Worm (Caenorhabditis elegans) whole organism, early embryonic: ENCODE data around the gene gdi-1.
"Not testable (repeated sequence)": the region's sequence is repeated elsewhere in the genome, so short reads cannot be mapped to it uniquely, and the experiment has no call there.

Experiments
- B0310.2 ChIP-seq: sonication (generic microtip); optimal IDR thresholded peaks from 2 replicates; lab custom pipeline; 2016; ENCODE audit warnings: mild to moderate bottlenecking, missing genetic modification characterization, missing compliant biosample characterization
- F13C5.2 ChIP-seq: sonication (generic microtip); optimal IDR thresholded peaks from 2 replicates; lab custom pipeline; 2017; ENCODE audit warnings: mild to moderate bottlenecking, missing genetic modification characterization, inconsistent platforms, missing compliant biosample characterization
- aly-1 ChIP-seq: sonication (generic microtip); optimal IDR thresholded peaks from 2 replicates; lab custom pipeline; 2016; ENCODE audit warnings: missing genetic modification characterization, missing compliant biosample characterization
- ama-1 ChIP-seq: fragments of 150-350 bp; optimal IDR thresholded peaks from 2 replicates; lab custom pipeline; 2014
- ceh-13 ChIP-seq: fragments of 200-800 bp; sonication (Bioruptor generic); optimal IDR thresholded peaks from 2 replicates; lab custom pipeline; 2018; ENCODE audit warnings: mild to moderate bottlenecking, missing genetic modification characterization, missing compliant biosample characterization
- ceh-36 ChIP-seq: sonication (generic microtip); optimal IDR thresholded peaks from 2 replicates; lab custom pipeline; 2016; ENCODE audit warnings: missing genetic modification characterization, inconsistent platforms, missing compliant biosample characterization
- ets-7 ChIP-seq: sonication (generic microtip); optimal IDR thresholded peaks from 2 replicates; lab custom pipeline; 2016; ENCODE audit warnings: missing genotype, missing genetic modification characterization, missing compliant biosample characterization
- flt-1 ChIP-seq: fragments of 200-800 bp; sonication (Bioruptor generic); IDR thresholded peaks from 2 replicates; pipeline ENCODE4 v1.3.6; 2022; ENCODE audit warnings: missing genetic modification characterization, missing compliant biosample characterization
- hmbx-1 ChIP-seq: sonication (generic microtip); optimal IDR thresholded peaks from 2 replicates; lab custom pipeline; 2016; ENCODE audit warnings: mild to moderate bottlenecking, missing genetic modification characterization, missing compliant biosample characterization
- hmg-4 ChIP-seq: fragments of 200-800 bp; sonication (Bioruptor generic); optimal IDR thresholded peaks from 2 replicates; lab custom pipeline; 2018; ENCODE audit warnings: mild to moderate bottlenecking, missing genetic modification characterization, missing compliant biosample characterization
- hnd-1 ChIP-seq: sonication (generic microtip); optimal IDR thresholded peaks from 2 replicates; lab custom pipeline; 2016; ENCODE audit warnings: missing genetic modification characterization, missing compliant biosample characterization
- pes-1 ChIP-seq: fragments of 200-800 bp; sonication (Bioruptor generic); IDR thresholded peaks from 2 replicates; pipeline ENCODE4 v1.3.6; 2022; ENCODE audit warnings: missing genetic modification reagents, missing genetic modification characterization, missing compliant biosample characterization
- scrt-1 ChIP-seq: fragments of 200-800 bp; sonication (Bioruptor generic); IDR thresholded peaks from 2 replicates; pipeline ENCODE4 v1.3.6; 2022; ENCODE audit warnings: missing genetic modification characterization, missing compliant biosample characterization
- sea-1 ChIP-seq: fragments of 200-800 bp; sonication (Bioruptor generic); conservative IDR thresholded peaks from 2 replicates; pipeline ENCODE4 v1.3.6; 2022; ENCODE audit warnings: missing genetic modification characterization, missing compliant biosample characterization
- tbx-11 ChIP-seq: fragments of 200-800 bp; sonication (Bioruptor generic); IDR thresholded peaks from 2 replicates; pipeline ENCODE4 v1.3.6; 2022; ENCODE audit warnings: missing genetic modification characterization, missing compliant biosample characterization
- tbx-37 ChIP-seq: fragments of 200-800 bp; sonication (Bioruptor generic); conservative IDR thresholded peaks from 2 replicates; pipeline ENCODE4 v1.3.6; 2022; ENCODE audit warnings: missing genetic modification reagents, missing genetic modification characterization, missing compliant biosample characterization
- tra-4 ChIP-seq: sonication (generic microtip); optimal IDR thresholded peaks from 2 replicates; lab custom pipeline; 2017; ENCODE audit warnings: missing genetic modification characterization, missing compliant biosample characterization

Gene gdi-1

DNA sequence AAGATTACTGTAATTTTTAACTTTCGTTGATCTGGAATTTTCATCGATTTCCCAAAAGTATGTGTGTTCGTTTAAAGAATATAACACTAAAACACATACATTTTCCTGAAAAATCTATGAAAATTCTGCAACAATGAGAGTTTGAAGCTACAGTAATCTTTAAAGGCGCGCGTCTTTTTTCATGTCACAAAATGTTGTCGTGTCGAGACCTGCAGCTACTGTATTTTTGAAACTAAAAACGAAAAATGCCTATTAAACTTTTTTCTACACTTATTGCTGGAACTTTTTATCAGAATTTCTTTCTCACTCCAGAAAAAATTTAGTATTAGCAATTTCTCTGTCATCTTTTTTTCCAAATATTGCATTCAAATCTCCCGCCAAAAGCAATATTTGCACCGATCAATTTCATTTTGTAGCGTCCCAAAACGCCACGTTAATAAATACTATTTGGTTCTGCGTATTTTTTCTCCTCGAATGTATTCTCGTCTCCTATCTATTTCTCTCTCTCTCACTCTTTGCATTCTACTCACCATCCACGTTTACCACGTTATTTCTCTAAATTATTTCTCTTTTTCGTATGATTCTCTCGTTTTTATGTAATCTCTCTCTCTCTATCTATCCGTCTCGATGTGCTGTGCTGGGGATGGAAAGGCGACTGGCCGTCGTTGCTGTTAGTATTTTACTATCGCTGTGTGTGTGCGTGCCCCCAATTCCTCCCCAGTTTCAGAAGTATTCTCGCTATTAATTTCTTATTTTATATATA is 6.1 kb downstream of the gdi-1 start, which contains the start of gene melo-1:
melo-1 (plus strand) TSS at position 658 of the 763 bp plus-strand sequence.
- TF ChIP-seq ama-1 (no peak), ceh-13 (GFP tag; lab: Kevin White, UChicago) (no peak), sea-1 (GFP tag; lab: Robert Waterston, UW) (no peak), scrt-1 (GFP tag; lab: Robert Waterston, UW) (no peak), ceh-36 (tag; lab: Kevin White, UChicago) (no peak), tbx-37 (GFP tag; lab: Robert Waterston, UW) (no peak), hmbx-1 (no peak), B0310.2 (no peak), tra-4 (tag; lab: Kevin White, UChicago) (no peak), hnd-1 (tag; lab: Kevin White, UChicago) (no peak), hmg-4 (GFP tag; lab: Kevin White, UChicago) (no peak), F13C5.2 (tag; lab: Kevin White, UChicago) (no peak), tbx-11 (no peak), pes-1 (GFP tag; lab: Robert Waterston, UW) (no peak), flt-1 (GFP tag; lab: Robert Waterston, UW) (no peak), aly-1 (tag; lab: Kevin White, UChicago) (no peak), ets-7 (tag; lab: Kevin White, UChicago) (no peak)

DNA sequence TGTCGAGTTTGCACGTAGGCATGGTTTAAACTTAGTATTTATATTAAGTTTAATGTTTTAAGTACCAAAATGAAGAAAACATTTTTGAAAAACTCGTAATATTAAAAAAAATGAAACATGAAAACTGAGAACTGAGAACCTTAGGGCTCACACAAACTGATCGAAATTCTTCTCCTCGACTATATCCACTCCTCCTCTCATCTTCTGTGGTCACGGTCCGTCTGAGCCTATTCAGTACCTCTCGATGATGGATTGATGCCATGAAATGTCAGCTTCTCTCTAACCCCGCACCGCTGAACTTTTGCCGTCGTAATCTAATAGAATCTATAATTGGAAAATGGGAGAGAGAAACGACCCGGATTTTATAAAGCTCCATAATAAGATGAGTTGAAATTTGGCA is 8.2 kb downstream of the gdi-1 start, which contains the start of gene nlp-56:
nlp-56 (minus strand) TSS at position 257 of the 400 bp plus-strand sequence.
- TF ChIP-seq aly-1 (tag; lab: Kevin White, UChicago) (no peak), hmbx-1 (no peak), ama-1 (no peak)

DNA sequence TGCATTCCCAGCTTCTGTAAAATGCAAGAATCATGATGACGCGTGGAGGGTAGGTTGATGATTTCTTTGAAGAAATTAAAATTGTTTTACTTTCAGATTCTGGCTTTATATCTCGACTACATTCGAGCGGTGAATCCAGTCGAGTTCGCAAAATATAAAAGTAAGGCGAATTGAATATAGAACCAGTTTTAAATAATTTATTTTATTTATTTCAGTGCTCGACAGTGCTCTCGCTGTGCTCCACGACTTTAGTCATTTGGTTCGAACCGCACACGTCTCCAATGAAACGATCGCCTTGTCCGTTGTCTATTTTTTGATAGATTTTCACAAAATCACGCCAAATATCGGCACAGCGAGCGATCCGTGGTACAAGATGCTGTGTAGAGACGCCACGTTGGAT is 10.5 kb downstream of the gdi-1 start, which contains the start of gene Y57G11C.1130:
Y57G11C.1130 (plus strand) TSS at position 301 of the 400 bp plus-strand sequence.
- TF ChIP-seq tra-4 (tag; lab: Kevin White, UChicago) (no peak), tbx-37 (GFP tag; lab: Robert Waterston, UW) (no peak), hmbx-1 (no peak), ets-7 (tag; lab: Kevin White, UChicago) (no peak), hmg-4 (GFP tag; lab: Kevin White, UChicago) (no peak), aly-1 (tag; lab: Kevin White, UChicago) (no peak), tbx-11 (no peak), scrt-1 (GFP tag; lab: Robert Waterston, UW) (no peak), ceh-13 (GFP tag; lab: Kevin White, UChicago) (no peak), F13C5.2 (tag; lab: Kevin White, UChicago) (no peak), ceh-36 (tag; lab: Kevin White, UChicago) (no peak), ama-1 (no peak)

DNA sequence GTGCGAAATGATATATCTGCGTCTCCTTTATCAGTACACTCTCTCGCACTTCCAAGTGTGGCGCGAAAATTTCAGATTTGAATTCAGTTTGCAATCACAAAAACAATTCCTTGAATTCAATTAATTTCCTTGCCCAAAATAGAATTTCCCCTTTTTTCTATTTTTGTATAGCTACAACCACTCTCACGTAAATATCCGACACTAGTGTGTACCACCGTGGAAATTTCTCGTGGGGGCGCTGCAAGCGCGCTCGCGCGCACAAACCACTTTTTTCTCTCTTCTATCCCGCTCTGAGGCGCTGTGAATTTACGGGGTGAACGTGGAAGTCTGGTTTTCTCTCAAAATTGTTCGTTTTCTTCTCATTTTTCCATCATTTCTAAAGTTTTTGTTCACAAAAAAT is 11.2 kb downstream of the gdi-1 start, which contains the start of gene Y57G11C.8:
Y57G11C.8 (plus strand) TSS at position 301 of the 400 bp plus-strand sequence.
- no peak for TF ChIP-seq ama-1
- no peak for TF ChIP-seq scrt-1 (GFP tag; lab: Robert Waterston, UW)
- TF ChIP-seq hmbx-1 = no peak
- TF ChIP-seq tbx-11 = no peak
- no peak for TF ChIP-seq F13C5.2 (tag; lab: Kevin White, UChicago)
- TF ChIP-seq aly-1 (tag; lab: Kevin White, UChicago) = no peak
- TF ChIP-seq hnd-1 (tag; lab: Kevin White, UChicago) = no peak
- TF ChIP-seq B0310.2 = no peak
- no peak for TF ChIP-seq tra-4 (tag; lab: Kevin White, UChicago)
- TF ChIP-seq ceh-36 (tag; lab: Kevin White, UChicago) = no peak
- no peak for TF ChIP-seq pes-1 (GFP tag; lab: Robert Waterston, UW)
- TF ChIP-seq sea-1 (GFP tag; lab: Robert Waterston, UW) = no peak
- no peak for TF ChIP-seq flt-1 (GFP tag; lab: Robert Waterston, UW)
- no peak for TF ChIP-seq ceh-13 (GFP tag; lab: Kevin White, UChicago)
- no peak for TF ChIP-seq ets-7 (tag; lab: Kevin White, UChicago)
- TF ChIP-seq tbx-37 (GFP tag; lab: Robert Waterston, UW) = no peak

DNA sequence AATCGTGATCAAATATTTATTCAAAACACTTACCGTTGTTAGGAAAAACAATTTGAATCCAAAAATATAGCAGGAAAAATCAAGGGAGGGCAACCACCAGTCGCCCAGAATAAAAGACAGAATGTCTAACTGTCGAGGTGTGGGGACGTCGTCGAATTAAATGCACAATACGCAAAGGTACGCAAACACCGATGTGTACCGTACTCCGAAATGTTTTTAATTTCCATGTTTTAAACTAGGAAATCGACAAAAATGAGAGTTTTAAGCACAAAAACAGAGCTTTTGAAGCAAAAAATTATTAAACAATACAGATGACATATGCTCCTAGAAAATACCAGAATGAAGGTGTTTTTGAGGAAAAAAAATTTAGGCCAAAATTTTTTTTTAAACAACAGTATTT is 18.2 kb downstream of the gdi-1 start, which contains the start of gene Y57G11C.51:
Y57G11C.51 (minus strand) TSS at position 101 of the 400 bp plus-strand sequence.
- TF ChIP-seq sea-1 (GFP tag; lab: Robert Waterston, UW); hmbx-1; hmg-4 (GFP tag; lab: Kevin White, UChicago): not testable (repeated sequence)

DNA sequence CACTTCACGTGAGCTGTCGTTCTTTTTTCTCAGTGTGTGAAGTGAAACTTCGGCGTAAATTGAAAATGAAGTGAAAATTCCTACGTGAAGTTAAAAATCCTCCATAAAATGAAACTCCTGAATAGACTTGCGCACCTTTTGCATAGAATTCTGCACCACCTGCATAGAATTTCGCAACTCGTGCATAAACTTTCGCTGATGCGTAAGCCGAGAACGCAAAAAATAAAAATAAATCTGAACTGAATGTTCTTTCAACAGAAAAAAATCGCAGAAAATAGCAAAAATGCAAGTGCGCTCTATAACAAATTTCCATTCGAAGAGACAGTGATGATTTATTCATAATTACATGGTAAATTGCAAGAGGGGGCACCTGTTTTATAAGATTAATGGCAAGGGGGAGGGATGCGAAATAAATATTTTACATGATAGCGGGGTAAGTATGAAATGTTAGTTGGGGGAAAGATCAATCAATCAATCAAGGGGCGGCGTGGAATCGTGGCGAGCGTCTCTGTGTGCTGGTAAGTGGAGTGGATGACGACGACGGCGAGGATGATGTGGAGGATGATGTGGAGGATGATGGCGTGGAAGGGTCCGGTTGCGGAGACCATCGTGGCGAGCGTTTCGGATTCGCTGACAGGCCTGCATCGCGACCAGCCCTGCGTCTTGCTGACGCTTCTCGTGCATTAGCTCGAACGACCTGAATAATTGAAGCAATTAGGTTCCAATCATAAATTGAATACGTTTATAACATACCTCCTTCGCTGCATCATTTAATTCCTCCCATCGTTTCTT is 19.2 kb downstream of the gdi-1 start, which contains the start of gene Y57G11C.36:
Y57G11C.36 (minus strand) TSS at position 502 of the 792 bp plus-strand sequence.
- TF ChIP-seq ceh-13 (GFP tag; lab: Kevin White, UChicago) = no peak
- no peak for TF ChIP-seq flt-1 (GFP tag; lab: Robert Waterston, UW)
- TF ChIP-seq hmg-4 (GFP tag; lab: Kevin White, UChicago) = no peak
- no peak for TF ChIP-seq tbx-37 (GFP tag; lab: Robert Waterston, UW)
- TF ChIP-seq tra-4 (tag; lab: Kevin White, UChicago) = no peak
- TF ChIP-seq scrt-1 (GFP tag; lab: Robert Waterston, UW) = no peak
- no peak for TF ChIP-seq B0310.2
- no peak for TF ChIP-seq ceh-36 (tag; lab: Kevin White, UChicago)
- no peak for TF ChIP-seq ama-1
- no peak for TF ChIP-seq F13C5.2 (tag; lab: Kevin White, UChicago)
- TF ChIP-seq hmbx-1 = no peak
- TF ChIP-seq ets-7 (tag; lab: Kevin White, UChicago) = no peak
